Fruit fly (Drosophila melanogaster): ENCODE results near the gene Fntb.

The Fntb gene

dm6 chr3R:16431707-16432106 is 1.1 kb upstream of the Fntb start (continued):
- peak; percentile 17 for TF ChIP-seq HLH54F (GFP tag; optimal IDR thresholded peaks at IDR 0.05)
- TF ChIP-seq pzg (GFP tag; optimal IDR thresholded peaks at IDR 0.05), result peak; percentile 10
- TF ChIP-seq CG6654 (GFP tag; optimal IDR thresholded peaks at IDR 0.05), result no peak
- TF ChIP-seq CG18262 (tag; optimal IDR thresholded peaks at IDR 0.05), result peak; percentile 13
- no peak for TF ChIP-seq CG12769 (tag; optimal IDR thresholded peaks at IDR 0.05)
- TF ChIP-seq sob (GFP tag; IDR thresholded peaks at IDR 0.05), result peak; percentile 48; the same call in 1 of the 2 replicates
- peak; percentile 49 for TF ChIP-seq CoRest (tag; optimal IDR thresholded peaks at IDR 0.05)
- TF ChIP-seq sc (optimal IDR thresholded peaks at IDR 0.05), result no peak
- TF ChIP-seq sc (GFP tag; optimal IDR thresholded peaks at IDR 0.05), result no peak
- no peak for TF ChIP-seq Deaf1 (tag; optimal IDR thresholded peaks at IDR 0.05)
- TF ChIP-seq HHEX (GFP tag; optimal IDR thresholded peaks at IDR 0.05), result no peak
- TF ChIP-seq bowl (GFP tag; IDR thresholded peaks at IDR 0.05), result no peak
- no peak for TF ChIP-seq Ravus (GFP tag; IDR thresholded peaks at IDR 0.05)
- TF ChIP-seq Bdp1 (GFP tag; optimal IDR thresholded peaks at IDR 0.05), result peak; percentile 100
- TF ChIP-seq Rx (GFP tag; IDR thresholded peaks at IDR 0.05), result no peak
- no peak for TF ChIP-seq Drgx (GFP tag; IDR thresholded peaks at IDR 0.05)
- no peak for TF ChIP-seq CG2116 (GFP tag; optimal IDR thresholded peaks at IDR 0.05)
- no peak for TF ChIP-seq stc (GFP tag; IDR thresholded peaks at IDR 0.05)
- TF ChIP-seq tin (GFP tag; optimal IDR thresholded peaks at IDR 0.05), result peak; percentile 33
- no peak for TF ChIP-seq gfzf (GFP tag; optimal IDR thresholded peaks at IDR 0.05)
- no peak for TF ChIP-seq fu2 (GFP tag; optimal IDR thresholded peaks at IDR 0.05)
- TF ChIP-seq CG18764 (GFP tag; optimal IDR thresholded peaks at IDR 0.05), result peak; percentile 9
- no peak for TF ChIP-seq CG6254 (GFP tag; optimal IDR thresholded peaks at IDR 0.05)
- peak; percentile 59 for TF ChIP-seq HLH3B (GFP tag; IDR thresholded peaks at IDR 0.05)
- TF ChIP-seq CG13894 (tag; optimal IDR thresholded peaks at IDR 0.05), result no peak
- TF ChIP-seq CG1647 (GFP tag; optimal IDR thresholded peaks at IDR 0.05), result peak; percentile 21
- TF ChIP-seq Myb (GFP tag; optimal IDR thresholded peaks at IDR 0.05), result peak; percentile 49
- TF ChIP-seq kni (GFP tag; optimal IDR thresholded peaks at IDR 0.05), result no peak
- no peak for TF ChIP-seq eyg (GFP tag; optimal IDR thresholded peaks at IDR 0.05)
- peak; percentile 38; the same call in 1 of the 2 replicates for TF ChIP-seq hbn (GFP tag; IDR thresholded peaks at IDR 0.05; ENCODE audit: partially characterized antibody)
- no peak for TF ChIP-seq org-1 (GFP tag; optimal IDR thresholded peaks at IDR 0.05)
- TF ChIP-seq CG7271 (tag; optimal IDR thresholded peaks at IDR 0.05), result no peak
- TF ChIP-seq CG1602 (GFP tag; optimal IDR thresholded peaks at IDR 0.05), result peak; percentile 1
- TF ChIP-seq CG11696 (GFP tag; IDR thresholded peaks at IDR 0.05), result no peak
- peak; percentile 28 for TF ChIP-seq nerfin-1 (tag; optimal IDR thresholded peaks at IDR 0.05)
- TF ChIP-seq peb (GFP tag; IDR thresholded peaks at IDR 0.05), result 0 out of 2 replicates have a peak, but pooled peaks have one; percentile 7
- TF ChIP-seq CG10267 (tag; optimal IDR thresholded peaks at IDR 0.05), result peak; percentile 29
- TF ChIP-seq z (GFP tag; IDR thresholded peaks at IDR 0.05), result no peak
- TF ChIP-seq CG34376 (GFP tag; optimal IDR thresholded peaks at IDR 0.05), result no peak
- TF ChIP-seq CG15601 (tag; optimal IDR thresholded peaks at IDR 0.05), result peak; percentile 31
- peak; percentile 82 for TF ChIP-seq NFAT (GFP tag; IDR thresholded peaks at IDR 0.05)
- no peak for TF ChIP-seq CG6175 (GFP tag; IDR thresholded peaks at IDR 0.05)
- no peak for TF ChIP-seq CG6683 (GFP tag; optimal IDR thresholded peaks at IDR 0.05)
- TF ChIP-seq CG7357 (GFP tag; IDR thresholded peaks at IDR 0.05), result no peak
- peak; percentile 70 for TF ChIP-seq sd (tag; optimal IDR thresholded peaks at IDR 0.05)
- TF ChIP-seq dan (GFP tag; IDR thresholded peaks at IDR 0.05), result no peak
- no peak for TF ChIP-seq ap (GFP tag; IDR thresholded peaks at IDR 0.05)
- TF ChIP-seq nerfin-2 (GFP tag; IDR thresholded peaks at IDR 0.05; ENCODE audit: partially characterized antibody), result peak; percentile 71
- no peak for TF ChIP-seq CG13775 (GFP tag; optimal IDR thresholded peaks at IDR 0.05)
- TF ChIP-seq MBD-R2 (GFP tag; IDR thresholded peaks at IDR 0.05), result peak; percentile 38; the same call in 1 of the 2 replicates
- peak; percentile 46 for TF ChIP-seq Lhr (GFP tag; optimal IDR thresholded peaks at IDR 0.05)
- no peak for TF ChIP-seq sim (GFP tag; IDR thresholded peaks at IDR 0.05)

All from whole organism, embryonic.